Worm (Caenorhabditis elegans) whole organism, late embryonic: ENCODE results near the gene hal-3.

Experiments used
- C08G9.2 ChIP-seq: sonication (generic microtip); optimal IDR thresholded peaks from 2 replicates; lab custom pipeline; 2016; ENCODE audit warnings: mild to moderate bottlenecking, missing genetic modification characterization, moderate library complexity, missing compliant biosample characterization
- F13H6.1 ChIP-seq: sonication (generic microtip); optimal IDR thresholded peaks from 2 replicates; lab custom pipeline; 2016; ENCODE audit warnings: missing genetic modification characterization, missing compliant biosample characterization
- K09A11.1 ChIP-seq: sonication (generic microtip); optimal IDR thresholded peaks from 2 replicates; lab custom pipeline; 2017; ENCODE audit warnings: antibody characterized with exemption, mild to moderate bottlenecking, missing genetic modification characterization, missing compliant biosample characterization; ENCODE audit not compliant: insufficient read depth
- T23F11.4 ChIP-seq: fragments of 200-800 bp; sonication (Bioruptor generic); optimal IDR thresholded peaks from 2 replicates; lab custom pipeline; 2018; ENCODE audit warnings: mild to moderate bottlenecking, missing genetic modification characterization, missing compliant biosample characterization
- ahr-1 ChIP-seq: sonication (generic microtip); optimal IDR thresholded peaks from 2 replicates; lab custom pipeline; 2016; ENCODE audit warnings: missing genetic modification characterization, missing compliant biosample characterization
- ama-1 ChIP-seq: fragments of 150-350 bp; optimal IDR thresholded peaks from 2 replicates; lab custom pipeline; 2014
- ceh-14 ChIP-seq: sonication (generic microtip); optimal IDR thresholded peaks from 2 replicates; lab custom pipeline; 2016; ENCODE audit warnings: missing genotype, missing genetic modification characterization, missing compliant biosample characterization
- ceh-18 ChIP-seq: sonication (generic microtip); optimal IDR thresholded peaks from 2 replicates; lab custom pipeline; 2016; ENCODE audit warnings: missing genetic modification characterization, missing compliant biosample characterization
- ceh-2 ChIP-seq: sonication (generic microtip); optimal IDR thresholded peaks from 2 replicates; lab custom pipeline; 2016; ENCODE audit warnings: missing genotype, missing genetic modification characterization, missing compliant biosample characterization
- ceh-30 ChIP-seq: fragments of 150-350 bp; optimal IDR thresholded peaks from 2 replicates; lab custom pipeline; 2014; ENCODE audit warnings: missing biosample characterization, missing genetic modification characterization
- ceh-31 ChIP-seq: sonication (generic microtip); optimal IDR thresholded peaks from 2 replicates; lab custom pipeline; 2016; ENCODE audit warnings: missing genetic modification characterization, missing compliant biosample characterization
- ceh-34 ChIP-seq: sonication (generic microtip); optimal IDR thresholded peaks from 2 replicates; lab custom pipeline; 2016; ENCODE audit warnings: mild to moderate bottlenecking, missing genetic modification characterization, missing compliant biosample characterization
- ceh-48 ChIP-seq: sonication (generic microtip); optimal IDR thresholded peaks from 2 replicates; lab custom pipeline; 2016; ENCODE audit warnings: missing genetic modification characterization, inconsistent platforms, missing compliant biosample characterization
- ceh-6 ChIP-seq: fragments of 200-800 bp; sonication (Bioruptor generic); optimal IDR thresholded peaks from 2 replicates; lab custom pipeline; 2018; ENCODE audit warnings: mild to moderate bottlenecking, missing genetic modification characterization, missing compliant biosample characterization
- che-1 ChIP-seq: sonication (generic microtip); optimal IDR thresholded peaks from 2 replicates; lab custom pipeline; 2016; ENCODE audit warnings: mild to moderate bottlenecking, missing genetic modification characterization, missing compliant biosample characterization
- dmd-4 ChIP-seq: sonication (generic microtip); optimal IDR thresholded peaks from 2 replicates; lab custom pipeline; 2016; ENCODE audit warnings: borderline replicate concordance, missing genetic modification characterization, missing compliant biosample characterization
- dve-1 ChIP-seq: sonication (generic microtip); optimal IDR thresholded peaks from 2 replicates; lab custom pipeline; 2017; ENCODE audit warnings: antibody characterized with exemption, mild to moderate bottlenecking, missing genetic modification characterization, missing compliant biosample characterization
- elt-2 ChIP-seq: sonication (generic microtip); optimal IDR thresholded peaks from 2 replicates; lab custom pipeline; 2016; ENCODE audit warnings: missing genetic modification reagents, missing genetic modification characterization, missing compliant biosample characterization
- ets-4 ChIP-seq: sonication (generic microtip); optimal IDR thresholded peaks from 2 replicates; lab custom pipeline; 2016; ENCODE audit warnings: missing genetic modification characterization, missing compliant biosample characterization
- fkh-6 ChIP-seq: sonication (generic microtip); optimal IDR thresholded peaks from 2 replicates; lab custom pipeline; 2016; ENCODE audit warnings: missing genetic modification characterization, missing compliant biosample characterization
- gmeb-2 ChIP-seq: sonication (generic microtip); optimal IDR thresholded peaks from 2 replicates; lab custom pipeline; 2016; ENCODE audit warnings: missing genetic modification characterization, inconsistent platforms, missing compliant biosample characterization
- hlh-15 ChIP-seq: sonication (generic microtip); optimal IDR thresholded peaks from 2 replicates; lab custom pipeline; 2016; ENCODE audit warnings: missing genetic modification characterization, missing compliant biosample characterization
- hlh-30 ChIP-seq: sonication (generic microtip); optimal IDR thresholded peaks from 2 replicates; lab custom pipeline; 2017; ENCODE audit warnings: antibody characterized with exemption, missing genetic modification characterization, missing compliant biosample characterization; ENCODE audit not compliant: insufficient read depth
- hlh-6 ChIP-seq: sonication (generic microtip); optimal IDR thresholded peaks from 2 replicates; lab custom pipeline; 2016; ENCODE audit warnings: missing genotype, missing genetic modification characterization, missing compliant biosample characterization
- nfya-1 ChIP-seq: sonication (generic microtip); optimal IDR thresholded peaks from 2 replicates; lab custom pipeline; 2017; ENCODE audit warnings: missing genetic modification characterization, mild to moderate bottlenecking, missing compliant biosample characterization, antibody characterized with exemption, moderate library complexity
- nhr-232 ChIP-seq: sonication (generic microtip); optimal IDR thresholded peaks from 2 replicates; lab custom pipeline; 2016; ENCODE audit warnings: missing genetic modification characterization, missing compliant biosample characterization
- pag-3 ChIP-seq: sonication (generic microtip); optimal IDR thresholded peaks from 2 replicates; lab custom pipeline; 2016; ENCODE audit warnings: missing compliant biosample characterization, missing genetic modification characterization, borderline replicate concordance
- pha-2 ChIP-seq: sonication (generic microtip); optimal IDR thresholded peaks from 2 replicates; lab custom pipeline; 2017; ENCODE audit warnings: mild to moderate bottlenecking, missing genetic modification characterization, missing compliant biosample characterization
- pros-1 ChIP-seq: fragments of 150-350 bp; optimal IDR thresholded peaks from 2 replicates; lab custom pipeline; 2014; ENCODE audit warnings: missing biosample characterization, missing genetic modification reagents, missing genetic modification characterization
- ref-2 ChIP-seq: sonication (generic microtip); optimal IDR thresholded peaks from 2 replicates; lab custom pipeline; 2016; ENCODE audit warnings: missing genetic modification characterization, missing compliant biosample characterization
- rnt-1 ChIP-seq: sonication (generic microtip); optimal IDR thresholded peaks from 2 replicates; lab custom pipeline; 2016; ENCODE audit warnings: missing genetic modification characterization, missing compliant biosample characterization
- sdc-2 ChIP-seq: sonication (generic microtip); optimal IDR thresholded peaks from 2 replicates; lab custom pipeline; 2016; ENCODE audit warnings: missing genotype, missing genetic modification characterization, missing compliant biosample characterization
- sox-4 ChIP-seq: sonication (generic microtip); optimal IDR thresholded peaks from 2 replicates; lab custom pipeline; 2017; ENCODE audit warnings: mild to moderate bottlenecking, missing genetic modification characterization, inconsistent platforms, missing compliant biosample characterization
- syd-9 ChIP-seq: sonication (generic microtip); optimal IDR thresholded peaks from 2 replicates; lab custom pipeline; 2016; ENCODE audit warnings: mild to moderate bottlenecking, missing genetic modification characterization, moderate library complexity, missing compliant biosample characterization
- tbx-2 ChIP-seq: sonication (generic microtip); optimal IDR thresholded peaks from 2 replicates; lab custom pipeline; 2016; ENCODE audit warnings: missing genetic modification characterization, missing compliant biosample characterization
- tbx-7 ChIP-seq: sonication (generic microtip); optimal IDR thresholded peaks from 2 replicates; lab custom pipeline; 2016; ENCODE audit warnings: missing genotype, missing genetic modification characterization, missing compliant biosample characterization
- ttx-3 ChIP-seq: sonication (generic microtip); optimal IDR thresholded peaks from 2 replicates; lab custom pipeline; 2016; ENCODE audit warnings: missing genetic modification reagents, missing genetic modification characterization, missing compliant biosample characterization
- unc-42 ChIP-seq: sonication (generic microtip); optimal IDR thresholded peaks from 2 replicates; lab custom pipeline; 2016; ENCODE audit warnings: missing genotype, missing genetic modification characterization, missing compliant biosample characterization
- unc-55 ChIP-seq: sonication (generic microtip); optimal IDR thresholded peaks from 2 replicates; lab custom pipeline; 2017; ENCODE audit warnings: missing biosample characterization, missing genetic modification reagents, missing genetic modification characterization
- unc-86 ChIP-seq: sonication (generic microtip); optimal IDR thresholded peaks from 2 replicates; lab custom pipeline; 2016; ENCODE audit warnings: missing genetic modification characterization, missing compliant biosample characterization
- zip-5 ChIP-seq: sonication (generic microtip); optimal IDR thresholded peaks from 2 replicates; lab custom pipeline; 2016; ENCODE audit warnings: missing genetic modification characterization, missing compliant biosample characterization
- ztf-16 ChIP-seq: sonication (generic microtip); optimal IDR thresholded peaks from 2 replicates; lab custom pipeline; 2017; ENCODE audit warnings: missing genetic modification characterization, missing compliant biosample characterization

The hal-3 gene

DNA sequence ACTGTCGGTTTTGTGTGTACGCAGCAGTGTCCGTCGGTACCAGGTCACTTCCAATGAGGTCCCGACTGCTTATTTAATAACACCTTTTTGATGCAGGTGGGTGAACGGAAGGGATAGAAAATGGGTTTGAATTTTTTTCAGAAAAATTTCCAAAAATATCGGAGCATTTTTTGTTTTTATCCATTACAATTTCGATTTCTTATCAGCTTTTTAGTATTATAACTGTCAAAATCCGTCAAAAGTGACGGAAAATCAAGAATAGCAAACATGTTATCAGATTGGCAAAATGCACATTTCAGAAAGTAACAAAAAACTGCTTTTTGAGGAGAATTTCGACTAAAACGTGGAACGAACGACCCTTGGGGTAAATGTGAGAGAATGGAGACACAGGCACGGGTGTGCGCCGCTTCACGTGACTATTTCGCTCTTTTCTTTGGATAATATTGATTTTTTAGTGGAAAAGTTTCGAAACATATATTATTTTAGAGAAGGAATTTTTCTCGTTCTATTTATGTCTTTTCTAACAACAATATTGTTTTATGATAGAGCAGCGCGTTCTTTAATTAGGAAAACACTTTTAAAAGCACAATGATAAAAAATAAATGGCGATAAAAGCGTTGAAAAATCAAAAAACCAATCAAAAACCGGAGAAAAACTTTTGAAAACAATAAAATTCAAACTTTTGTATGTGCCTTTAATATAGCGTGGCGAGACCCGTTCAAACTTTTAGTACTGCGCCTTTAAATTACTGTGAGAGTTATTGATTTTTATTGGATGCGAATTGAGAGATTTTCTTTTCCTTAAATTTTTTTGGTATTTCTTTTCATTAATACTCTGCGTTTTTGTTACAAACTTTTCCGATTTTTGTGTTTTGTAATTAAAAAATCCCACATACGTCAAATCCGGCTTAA is 30.3 kb upstream of the hal-3 start, which contains the start of gene sqv-8:
Gene sqv-8 (plus strand): TSS at position 51 of the 911 bp plus-strand sequence.
- TF ChIP-seq hlh-30 (tag; lab: Kevin White, UChicago) = peak; percentile 87
- peak; percentile 46 for TF ChIP-seq ceh-48
- no peak for TF ChIP-seq che-1 (tag; lab: Kevin White, UChicago)
- TF ChIP-seq sox-4 (tag; lab: Kevin White, UChicago) = no peak
- TF ChIP-seq, all 69 proteins: peak for 2

DNA sequence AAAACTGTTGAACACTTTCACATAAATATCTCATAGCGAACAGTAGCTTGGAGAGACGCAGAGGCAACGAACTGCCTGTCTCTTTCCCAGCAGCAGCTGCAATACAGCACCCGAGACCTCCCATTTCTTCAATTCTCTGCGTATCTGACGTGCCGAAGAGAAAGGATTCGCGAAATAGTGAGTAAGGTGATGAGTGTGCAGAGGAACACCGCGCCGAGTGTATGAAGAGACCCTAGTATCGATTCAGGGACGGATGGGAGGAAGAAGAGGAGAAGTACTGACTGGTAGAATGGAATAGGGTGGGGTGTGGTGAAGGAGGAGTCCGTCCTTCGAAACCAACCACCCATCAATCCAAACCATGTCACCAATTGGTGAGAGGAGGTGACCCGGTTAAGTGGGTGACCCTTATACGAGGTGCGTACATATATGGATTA is 29.2 kb upstream of the hal-3 start:
- TF ChIP-seq fkh-6 (tag; lab: Kevin White, UChicago) (no peak), ama-1 (no peak), ets-4 (tag; lab: Kevin White, UChicago) (peak; percentile 18), pros-1 (peak; percentile 78), rnt-1 (tag; lab: Kevin White, UChicago) (peak; percentile 59), ceh-48 (peak; percentile 80), tbx-2 (peak; percentile 66), zip-5 (tag; lab: Kevin White, UChicago) (no peak), ceh-2 (tag; lab: Kevin White, UChicago) (peak; percentile 45), dmd-4 (tag; lab: Kevin White, UChicago) (peak; percentile 58), hlh-15 (tag; lab: Kevin White, UChicago) (no peak), ttx-3 (tag; lab: Kevin White, UChicago) (no peak), pha-2 (peak; percentile 3), unc-55 (GFP tag; lab: Kevin White, UChicago) (peak; percentile 77), sdc-2 (peak; percentile 13), hlh-6 (tag; lab: Kevin White, UChicago) (peak; percentile 40), dve-1 (tag; lab: Kevin White, UChicago) (peak; percentile 32), T23F11.4 (GFP tag; lab: Kevin White, UChicago) (no peak), K09A11.1 (peak; percentile 31), ceh-31 (tag; lab: Kevin White, UChicago) (peak; percentile 87), ceh-30 (peak; percentile 58), unc-42 (tag; lab: Kevin White, UChicago) (peak; percentile 19), ceh-18 (peak; percentile 56), ceh-14 (tag; lab: Kevin White, UChicago) (peak; percentile 47), ceh-6 (GFP tag; lab: Kevin White, UChicago) (peak; percentile 37), nfya-1 (peak; percentile 89), ceh-34 (peak; percentile 76), nhr-232 (tag; lab: Kevin White, UChicago) (no peak), syd-9 (tag; lab: Kevin White, UChicago) (peak; percentile 46), ref-2 (peak; percentile 72), hlh-30 (tag; lab: Kevin White, UChicago) (peak; percentile 85), C08G9.2 (peak; percentile 47)

DNA sequence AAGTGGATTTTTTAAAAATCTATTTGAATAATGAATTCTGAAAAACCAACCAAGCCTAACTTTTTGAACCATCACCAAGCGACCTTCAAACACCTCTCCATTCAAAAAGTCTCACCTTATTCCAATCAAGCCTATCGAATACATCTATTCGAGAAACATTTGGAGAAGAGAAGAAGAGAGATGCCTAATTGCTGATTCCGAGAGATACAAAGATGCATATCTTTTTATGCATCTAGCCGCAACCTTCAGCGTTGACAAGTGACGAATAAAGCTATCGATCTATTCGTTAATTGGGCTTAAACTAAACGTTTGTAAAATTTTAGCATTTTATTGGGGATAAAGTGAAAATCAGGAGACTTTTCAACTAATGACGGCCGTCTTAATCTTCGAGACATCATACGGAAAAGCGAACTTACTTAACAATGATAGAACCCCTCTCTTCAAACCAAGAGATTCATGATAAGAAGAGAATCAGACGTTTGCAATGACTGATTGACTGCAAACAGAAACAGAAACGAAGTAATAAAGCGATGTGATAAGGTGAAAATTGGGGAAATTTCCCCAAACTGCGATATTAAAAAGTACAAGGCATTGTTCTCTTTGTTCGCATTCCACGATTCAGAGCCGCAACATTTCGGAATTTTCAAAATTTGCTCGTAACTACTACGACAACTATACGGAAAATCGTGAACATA is 28.2 kb upstream of the hal-3 start:
- TF ChIP-seq ama-1 (no peak), ceh-2 (tag; lab: Kevin White, UChicago) (no peak), tbx-7 (tag; lab: Kevin White, UChicago) (no peak), fkh-6 (tag; lab: Kevin White, UChicago) (no peak), ahr-1 (tag; lab: Kevin White, UChicago) (no peak), nhr-232 (tag; lab: Kevin White, UChicago) (no peak), unc-55 (GFP tag; lab: Kevin White, UChicago) (peak; percentile 39), rnt-1 (tag; lab: Kevin White, UChicago) (peak; percentile 77), ztf-16 (tag; lab: Kevin White, UChicago) (no peak), hlh-30 (tag; lab: Kevin White, UChicago) (no peak), pag-3 (tag; lab: Kevin White, UChicago) (no peak), F13H6.1 (no peak), ceh-48 (no peak), elt-2 (tag; lab: Kevin White, UChicago) (peak; percentile 46), ceh-30 (no peak), gmeb-2 (no peak), unc-86 (tag; lab: Kevin White, UChicago) (no peak)
